Worm (Caenorhabditis elegans) whole organism, mixed stage, embryonic: ENCODE data around the gene ttm-1.
A peak's percentile ranks its signal among the peaks of the same experiment; 100 is the strongest.

ENCODE experiments used
- blmp-1 ChIP-seq: fragments of 150-350 bp; optimal IDR thresholded peaks from 2 replicates; lab custom pipeline; 2014; ENCODE audit warnings: missing biosample characterization, missing genetic modification characterization
- elt-1 ChIP-seq: sonication (generic microtip); optimal IDR thresholded peaks from 2 replicates; lab custom pipeline; 2017; ENCODE audit warnings: missing genetic modification characterization, mild to moderate bottlenecking, missing compliant biosample characterization, antibody characterized with exemption, moderate library complexity, borderline replicate concordance; ENCODE audit not compliant: insufficient read depth
- mab-5 ChIP-seq: fragments of 150-350 bp; optimal IDR thresholded peaks from 2 replicates; lab custom pipeline; 2014; ENCODE audit warnings: missing biosample characterization, missing genetic modification characterization
- mep-1 ChIP-seq: fragments of 150-350 bp; optimal IDR thresholded peaks from 2 replicates; lab custom pipeline; 2017; ENCODE audit warnings: missing biosample characterization, missing genetic modification reagents, missing genetic modification characterization, inconsistent platforms
- mls-2 ChIP-seq: sonication (generic microtip); optimal IDR thresholded peaks from 2 replicates; lab custom pipeline; 2016; ENCODE audit warnings: mild to moderate bottlenecking, missing genetic modification characterization, moderate library complexity, missing compliant biosample characterization
- nhr-2 ChIP-seq: fragments of 150-350 bp; optimal IDR thresholded peaks from 2 replicates; lab custom pipeline; 2014; ENCODE audit warnings: missing biosample characterization, missing genetic modification characterization
- nhr-237 ChIP-seq: fragments of 150-350 bp; optimal IDR thresholded peaks from 2 replicates; lab custom pipeline; 2014; ENCODE audit warnings: missing biosample characterization, missing genetic modification characterization
- nhr-76 ChIP-seq: sonication (generic microtip); optimal IDR thresholded peaks from 2 replicates; lab custom pipeline; 2017; ENCODE audit warnings: missing biosample characterization, missing genetic modification characterization
- pha-4 ChIP-seq: fragments of 150-350 bp; optimal IDR thresholded peaks from 2 replicates; lab custom pipeline; 2018; ENCODE audit warnings: missing biosample characterization, missing genetic modification reagents, missing genetic modification characterization
- snpc-4 ChIP-seq: fragments of 150-350 bp; optimal IDR thresholded peaks from 2 replicates; lab custom pipeline; 2014; ENCODE audit warnings: missing biosample characterization, missing genetic modification characterization
- sptf-1 ChIP-seq: sonication (generic microtip); optimal IDR thresholded peaks from 2 replicates; lab custom pipeline; 2017; ENCODE audit warnings: mild to moderate bottlenecking, missing genetic modification characterization, moderate library complexity, missing compliant biosample characterization
- unc-39 ChIP-seq: fragments of 150-350 bp; optimal IDR thresholded peaks from 2 replicates; lab custom pipeline; 2014; ENCODE audit warnings: missing biosample characterization, missing genetic modification characterization

- TF ChIP-seq mls-2 (tag; lab: Kevin White, UChicago) (no peak), snpc-4 (tag; lab: Kevin White, UChicago) (no peak), blmp-1 (tag; lab: Kevin White, UChicago) (no peak), nhr-76 (tag; lab: Kevin White, UChicago) (no peak), pha-4 (tag; lab: Kevin White, UChicago) (peak; percentile 34), mab-5 (tag; lab: Kevin White, UChicago) (no peak), mep-1 (tag; lab: Kevin White, UChicago) (no peak), nhr-237 (tag; lab: Kevin White, UChicago) (no peak), nhr-2 (tag; lab: Kevin White, UChicago) (no peak), sptf-1 (tag; lab: Kevin White, UChicago) (no peak), unc-39 (tag; lab: Kevin White, UChicago) (no peak), elt-1 (tag; lab: Kevin White, UChicago) (no peak)
Observed at ce11 chrIII:13000457-13000856, 33.7 kb upstream of the ttm-1 start, which contains the start of gene ZK1010.8.
